Fruit fly (Drosophila melanogaster): ENCODE measurements around the gene vri.

Gene vri

dm6 chr2L:5338024-5338720 is 49.4 kb downstream of the vri start, which contains the start of gene fusl:
TSS of gene fusl (minus strand) at chr2L:5338073.
- TF ChIP-seq dmrt99B (tag; optimal IDR thresholded peaks at IDR 0.05): peak; percentile 1
- TF ChIP-seq CG10431 (GFP tag; optimal IDR thresholded peaks at IDR 0.05): no peak
- TF ChIP-seq CG11247 (GFP tag; IDR thresholded peaks at IDR 0.05): no peak
- peak in 1 of 2 experiments; percentile 7 for TF ChIP-seq Eip74EF (GFP tag; optimal IDR thresholded peaks at IDR 0.05)
- peak; percentile 89 for TF ChIP-seq Deaf1 (tag; optimal IDR thresholded peaks at IDR 0.05)
- 0 out of 2 replicates have a peak, but pooled peaks have one; percentile 25 for TF ChIP-seq CG1024 (GFP tag; IDR thresholded peaks at IDR 0.05)
- TF ChIP-seq ci (GFP tag; IDR thresholded peaks at IDR 0.05): peak; percentile 49; the same call in 1 of the 3 replicates
- TF ChIP-seq Asciz (GFP tag; optimal IDR thresholded peaks at IDR 0.05): peak; percentile 15
- no peak for TF ChIP-seq insv (GFP tag; optimal IDR thresholded peaks at IDR 0.05)
- peak; percentile 13; the same call in 1 of the 2 replicates for TF ChIP-seq CG32767 (GFP tag; IDR thresholded peaks at IDR 0.05)
- no peak for TF ChIP-seq CG2889 (GFP tag; IDR thresholded peaks at IDR 0.05)
- peak; percentile 0 for TF ChIP-seq abd-A (tag; optimal IDR thresholded peaks at IDR 0.05)
- peak; percentile 22 for TF ChIP-seq CG12769 (tag; optimal IDR thresholded peaks at IDR 0.05)
- peak; percentile 18 for TF ChIP-seq MTF-1 (GFP tag; optimal IDR thresholded peaks at IDR 0.05; ENCODE audit: borderline replicate concordance)
- no peak for TF ChIP-seq fd102C (GFP tag; optimal IDR thresholded peaks at IDR 0.05)
- peak; percentile 99 for TF ChIP-seq CG8359 (GFP tag; optimal IDR thresholded peaks at IDR 0.05; ENCODE audit: borderline replicate concordance)
- TF ChIP-seq CG3995 (GFP tag; optimal IDR thresholded peaks at IDR 0.05): peak; percentile 56
- TF ChIP-seq CG10543 (GFP tag; optimal IDR thresholded peaks at IDR 0.05): peak; percentile 22
- TF ChIP-seq sens (GFP tag): peak; percentile 70
- no peak for TF ChIP-seq scrt (GFP tag; optimal IDR thresholded peaks at IDR 0.05)
- TF ChIP-seq org-1 (GFP tag; optimal IDR thresholded peaks at IDR 0.05): no peak
- no peak for TF ChIP-seq Doc3 (GFP tag; IDR thresholded peaks at IDR 0.05; ENCODE audit: partially characterized antibody)
- peak; percentile 21 for TF ChIP-seq CG4707 (GFP tag; optimal IDR thresholded peaks at IDR 0.05)
- TF ChIP-seq CG2678 (tag; optimal IDR thresholded peaks at IDR 0.05): peak; percentile 20
- TF ChIP-seq sug (tag; optimal IDR thresholded peaks at IDR 0.05): peak; percentile 78
- no peak for TF ChIP-seq Adf1 (GFP tag; IDR thresholded peaks at IDR 0.05)
- peak; percentile 94 for TF ChIP-seq CG34376 (GFP tag; optimal IDR thresholded peaks at IDR 0.05)
- TF ChIP-seq exex (tag; optimal IDR thresholded peaks at IDR 0.05): peak; percentile 59
- TF ChIP-seq CG2202 (tag; optimal IDR thresholded peaks at IDR 0.05): peak; percentile 28
- peak; percentile 21 for TF ChIP-seq CG2875 (GFP tag; optimal IDR thresholded peaks at IDR 0.05)
- no peak for TF ChIP-seq croc (GFP tag; conservative IDR thresholded peaks at IDR 0.05)
- TF ChIP-seq CG13894 (tag; optimal IDR thresholded peaks at IDR 0.05): peak; percentile 98
- TF ChIP-seq oc (tag; optimal IDR thresholded peaks at IDR 0.05): peak; percentile 24
- TF ChIP-seq Xrp1 (GFP tag; IDR thresholded peaks at IDR 0.05): no peak
- peak; percentile 7 for TF ChIP-seq CG18599 (GFP tag; optimal IDR thresholded peaks at IDR 0.05)
- TF ChIP-seq ATbp (GFP tag; optimal IDR thresholded peaks at IDR 0.05): peak; percentile 54
- peak; percentile 44 for TF ChIP-seq grn (GFP tag; optimal IDR thresholded peaks at IDR 0.05)
- no peak for TF ChIP-seq HLH3B (GFP tag; IDR thresholded peaks at IDR 0.05)
- TF ChIP-seq CG4820 (GFP tag; optimal IDR thresholded peaks at IDR 0.05): no peak
- no peak for TF ChIP-seq CG1832 (GFP tag; optimal IDR thresholded peaks at IDR 0.05)
- TF ChIP-seq Med (GFP tag): peak; percentile 3
- no peak for TF ChIP-seq Camta (GFP tag; optimal IDR thresholded peaks at IDR 0.05)
- peak; percentile 68 for TF ChIP-seq cwo (GFP tag; optimal IDR thresholded peaks at IDR 0.05)
- no peak for TF ChIP-seq amos (GFP tag; IDR thresholded peaks at IDR 0.05; ENCODE audit: partially characterized antibody)
- TF ChIP-seq sd (tag; optimal IDR thresholded peaks at IDR 0.05): peak; percentile 59
- peak; percentile 41 for TF ChIP-seq CG3407 (GFP tag; optimal IDR thresholded peaks at IDR 0.05)
- peak; percentile 38 for TF ChIP-seq CG6813 (GFP tag; optimal IDR thresholded peaks at IDR 0.05)
- TF ChIP-seq CG9437 (GFP tag; optimal IDR thresholded peaks at IDR 0.05): no peak

Data from whole organism, embryonic.